Worm (Caenorhabditis elegans): ENCODE data around the gene C05E4.12.

DNA sequence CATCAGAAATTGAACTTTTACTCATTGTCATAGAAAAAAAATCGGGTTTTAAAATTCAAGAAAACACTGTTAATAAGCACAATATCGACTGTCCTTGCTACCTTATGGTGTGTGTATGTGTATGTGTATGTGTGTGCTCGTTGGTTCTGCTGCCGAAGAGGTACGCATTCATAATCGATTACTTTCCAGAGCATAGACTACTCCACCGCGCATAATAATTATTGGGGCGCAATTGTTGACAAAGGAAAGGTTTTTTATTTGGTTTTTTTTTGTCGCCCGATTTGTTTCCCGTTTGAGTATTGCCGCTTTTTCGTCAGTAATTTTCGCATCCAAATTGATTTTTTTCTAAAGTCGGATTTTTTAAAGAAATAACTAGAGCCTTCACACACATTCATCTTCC is 547 bp downstream of the C05E4.12 start, which contains the start of gene C05E4.15:
- TF ChIP-seq nfya-1 (tag; optimal IDR thresholded peaks at IDR 0.05; ENCODE audit: borderline replicate concordance, insufficient read depth): no peak
- no peak for TF ChIP-seq F22D6.2 (tag; optimal IDR thresholded peaks at IDR 0.05)
- TF ChIP-seq madf-8 (GFP tag; conservative IDR thresholded peaks at IDR 0.05): no peak
